Worm (Caenorhabditis elegans): Measurements from ENCODE around the gene F13B12.7.

Gene F13B12.7

ce11 chrIV:10449799-10450198, 6.2 kb downstream of the F13B12.7 start, which contains the start of gene F13B12.4:
Gene F13B12.4, minus strand, starts transcription at chrIV:10449899.
- TF ChIP-seq ztf-23 (GFP tag; IDR thresholded peaks at IDR 0.05) (no peak), tab-1 (GFP tag; IDR thresholded peaks at IDR 0.05) (no peak), T22C8.4 (GFP tag; IDR thresholded peaks at IDR 0.05) (no peak), cog-1 (tag; optimal IDR thresholded peaks at IDR 0.05) (no peak), klf-2 (GFP tag; conservative IDR thresholded peaks at IDR 0.05) (no peak), flt-1 (GFP tag; IDR thresholded peaks at IDR 0.05) (no peak), med-1 (GFP tag; optimal IDR thresholded peaks at IDR 0.05; ENCODE audit: insufficient read depth) (no peak), ref-1 (GFP tag; conservative IDR thresholded peaks at IDR 0.05) (no peak), ztf-29 (GFP tag; IDR thresholded peaks at IDR 0.05) (no peak)

ce11 chrIV:10453001-10453400, 9.4 kb downstream of the F13B12.7 start, which contains the start of gene F01D4.8:
Gene F01D4.8, minus strand, starts transcription at chrIV:10453101.
- TF ChIP-seq ztf-23 (GFP tag; IDR thresholded peaks at IDR 0.05) (no peak), klf-2 (GFP tag; conservative IDR thresholded peaks at IDR 0.05) (no peak), ref-1 (GFP tag; conservative IDR thresholded peaks at IDR 0.05) (no peak), flt-1 (GFP tag; IDR thresholded peaks at IDR 0.05) (no peak), T22C8.4 (GFP tag; IDR thresholded peaks at IDR 0.05) (no peak), ztf-29 (GFP tag; IDR thresholded peaks at IDR 0.05) (no peak), tab-1 (GFP tag; IDR thresholded peaks at IDR 0.05) (no peak), cog-1 (tag; optimal IDR thresholded peaks at IDR 0.05) (no peak), med-1 (GFP tag; optimal IDR thresholded peaks at IDR 0.05; ENCODE audit: insufficient read depth) (no peak)

- TF ChIP-seq ztf-29 (GFP tag; IDR thresholded peaks at IDR 0.05) (no peak), ref-1 (GFP tag; conservative IDR thresholded peaks at IDR 0.05) (no peak), ztf-23 (GFP tag; IDR thresholded peaks at IDR 0.05) (no peak), med-1 (GFP tag; optimal IDR thresholded peaks at IDR 0.05; ENCODE audit: insufficient read depth) (no peak), tab-1 (GFP tag; IDR thresholded peaks at IDR 0.05) (no peak), flt-1 (GFP tag; IDR thresholded peaks at IDR 0.05) (no peak), klf-2 (GFP tag; conservative IDR thresholded peaks at IDR 0.05) (no peak), cog-1 (tag; optimal IDR thresholded peaks at IDR 0.05) (no peak), T22C8.4 (GFP tag; IDR thresholded peaks at IDR 0.05) (no peak)
Measured at ce11 chrIV:10457137-10457536, 13.5 kb downstream of the F13B12.7 start, which contains the start of gene srb-17. Gene srb-17, minus strand, starts transcription at chrIV:10457237.

- TF ChIP-seq cog-1 (tag; optimal IDR thresholded peaks at IDR 0.05) (no peak), tab-1 (GFP tag; IDR thresholded peaks at IDR 0.05) (no peak), flt-1 (GFP tag; IDR thresholded peaks at IDR 0.05) (no peak), ztf-29 (GFP tag; IDR thresholded peaks at IDR 0.05) (no peak), ztf-23 (GFP tag; IDR thresholded peaks at IDR 0.05) (no peak), T22C8.4 (GFP tag; IDR thresholded peaks at IDR 0.05) (no peak), klf-2 (GFP tag; conservative IDR thresholded peaks at IDR 0.05) (no peak), ref-1 (GFP tag; conservative IDR thresholded peaks at IDR 0.05) (no peak), med-1 (GFP tag; optimal IDR thresholded peaks at IDR 0.05; ENCODE audit: insufficient read depth) (no peak)
Measured at ce11 chrIV:10461767-10462166, 18.2 kb downstream of the F13B12.7 start, which contains the start of gene mec-3. Gene mec-3, minus strand, starts transcription at chrIV:10461867.

- TF ChIP-seq ztf-29 (GFP tag; IDR thresholded peaks at IDR 0.05) (no peak), klf-2 (GFP tag; conservative IDR thresholded peaks at IDR 0.05) (no peak), med-1 (GFP tag; optimal IDR thresholded peaks at IDR 0.05; ENCODE audit: insufficient read depth) (no peak), T22C8.4 (GFP tag; IDR thresholded peaks at IDR 0.05) (no peak), ztf-23 (GFP tag; IDR thresholded peaks at IDR 0.05) (no peak)
Measured at ce11 chrIV:10462608-10463007, 19.0 kb downstream of the F13B12.7 start.

ce11 chrIV:10463127-10463526, 19.5 kb downstream of the F13B12.7 start:
- TF ChIP-seq T22C8.4 (GFP tag; IDR thresholded peaks at IDR 0.05) (no peak), ref-1 (GFP tag; conservative IDR thresholded peaks at IDR 0.05) (no peak), tab-1 (GFP tag; IDR thresholded peaks at IDR 0.05) (no peak), ztf-29 (GFP tag; IDR thresholded peaks at IDR 0.05) (no peak), klf-2 (GFP tag; conservative IDR thresholded peaks at IDR 0.05) (no peak), med-1 (GFP tag; optimal IDR thresholded peaks at IDR 0.05; ENCODE audit: insufficient read depth) (no peak), flt-1 (GFP tag; IDR thresholded peaks at IDR 0.05) (no peak), cog-1 (tag; optimal IDR thresholded peaks at IDR 0.05) (no peak), ztf-23 (GFP tag; IDR thresholded peaks at IDR 0.05) (no peak)

ce11 chrIV:10463987-10464638, 20.5 kb downstream of the F13B12.7 start, which contains the start of gene ugt-43:
Gene ugt-43, plus strand, starts transcription at chrIV:10464588.
- TF ChIP-seq ref-1 (GFP tag; conservative IDR thresholded peaks at IDR 0.05) (no peak), med-1 (GFP tag; optimal IDR thresholded peaks at IDR 0.05; ENCODE audit: insufficient read depth) (no peak), klf-2 (GFP tag; conservative IDR thresholded peaks at IDR 0.05) (no peak), flt-1 (GFP tag; IDR thresholded peaks at IDR 0.05) (no peak), T22C8.4 (GFP tag; IDR thresholded peaks at IDR 0.05) (no peak), ztf-29 (GFP tag; IDR thresholded peaks at IDR 0.05) (no peak), ztf-23 (GFP tag; IDR thresholded peaks at IDR 0.05) (no peak), tab-1 (GFP tag; IDR thresholded peaks at IDR 0.05) (no peak), cog-1 (tag; optimal IDR thresholded peaks at IDR 0.05) (no peak)

ce11 chrIV:10465764-10466163, 22.2 kb downstream of the F13B12.7 start:
- TF ChIP-seq T22C8.4 (GFP tag; IDR thresholded peaks at IDR 0.05) = no peak
- TF ChIP-seq ztf-23 (GFP tag; IDR thresholded peaks at IDR 0.05) = no peak
- no peak for TF ChIP-seq ztf-29 (GFP tag; IDR thresholded peaks at IDR 0.05)
- TF ChIP-seq flt-1 (GFP tag; IDR thresholded peaks at IDR 0.05) = no peak
- TF ChIP-seq tab-1 (GFP tag; IDR thresholded peaks at IDR 0.05) = no peak
- TF ChIP-seq klf-2 (GFP tag; conservative IDR thresholded peaks at IDR 0.05) = no peak
- no peak for TF ChIP-seq ref-1 (GFP tag; conservative IDR thresholded peaks at IDR 0.05)
- no peak for TF ChIP-seq med-1 (GFP tag; optimal IDR thresholded peaks at IDR 0.05; ENCODE audit: insufficient read depth)
- no peak for TF ChIP-seq cog-1 (tag; optimal IDR thresholded peaks at IDR 0.05)

ce11 chrIV:10466398-10466797, 22.8 kb downstream of the F13B12.7 start:
- TF ChIP-seq tab-1 (GFP tag; IDR thresholded peaks at IDR 0.05) = no peak
- TF ChIP-seq cog-1 (tag; optimal IDR thresholded peaks at IDR 0.05) = no peak
- TF ChIP-seq ztf-23 (GFP tag; IDR thresholded peaks at IDR 0.05) = no peak
- no peak for TF ChIP-seq klf-2 (GFP tag; conservative IDR thresholded peaks at IDR 0.05)
- no peak for TF ChIP-seq med-1 (GFP tag; optimal IDR thresholded peaks at IDR 0.05; ENCODE audit: insufficient read depth)
- no peak for TF ChIP-seq T22C8.4 (GFP tag; IDR thresholded peaks at IDR 0.05)
- no peak for TF ChIP-seq flt-1 (GFP tag; IDR thresholded peaks at IDR 0.05)
- TF ChIP-seq ztf-29 (GFP tag; IDR thresholded peaks at IDR 0.05) = no peak
- TF ChIP-seq ref-1 (GFP tag; conservative IDR thresholded peaks at IDR 0.05) = no peak

Measured in whole organism, midembryonic.